Worm (Caenorhabditis elegans) whole organism, young adult: ENCODE measurements around the gene samt-1.

Experiments used
- B0336.3 ChIP-seq: fragments of 200-800 bp; sonication (Bioruptor generic); IDR thresholded peaks from 2 replicates; pipeline ENCODE4 v1.3.6; 2022; ENCODE audit warnings: missing genetic modification characterization, missing compliant biosample characterization
- F49E8.2 ChIP-seq: sonication (generic microtip); optimal IDR thresholded peaks from 3 replicates; lab custom pipeline; 2017; ENCODE audit warnings: missing genetic modification characterization, mild to moderate bottlenecking, missing compliant biosample characterization, antibody characterized with exemption, moderate library complexity; ENCODE audit not compliant: insufficient read depth
- Y53F4B.3 ChIP-seq: fragments of 200-800 bp; sonication (Bioruptor generic); IDR thresholded peaks from 2 replicates; pipeline ENCODE4 v1.3.6; 2022; ENCODE audit warnings: missing genetic modification reagents, missing genetic modification characterization, missing compliant biosample characterization
- ceh-27 ChIP-seq: fragments of 200-800 bp; sonication (Bioruptor generic); optimal IDR thresholded peaks from 2 replicates; lab custom pipeline; 2018; ENCODE audit warnings: mild to moderate bottlenecking, missing genetic modification characterization, moderate library complexity, missing compliant biosample characterization
- dox-1 ChIP-seq: fragments of 200-800 bp; sonication (Bioruptor generic); IDR thresholded peaks from 2 replicates; pipeline ENCODE4 v1.3.6; 2022; ENCODE audit warnings: missing genetic modification reagents, missing genetic modification characterization, missing compliant biosample characterization
- lin-54 ChIP-seq: fragments of 200-800 bp; sonication (Bioruptor generic); optimal IDR thresholded peaks from 2 replicates; lab custom pipeline; 2018; ENCODE audit warnings: mild to moderate bottlenecking, missing genetic modification characterization, missing compliant biosample characterization
- mel-28 ChIP-seq: sonication (generic microtip); optimal IDR thresholded peaks from 2 replicates; lab custom pipeline; 2016; ENCODE audit warnings: borderline replicate concordance, mild to moderate bottlenecking, missing genetic modification characterization, missing compliant biosample characterization
- pha-4 ChIP-seq: fragments of 150-350 bp; sonication (generic microtip); optimal IDR thresholded peaks from 2 replicates; lab custom pipeline; 2014; ENCODE audit warnings: missing biosample characterization, missing genetic modification reagents, missing genetic modification characterization
- somi-1 ChIP-seq: fragments of 200-800 bp; sonication (Bioruptor generic); optimal IDR thresholded peaks from 2 replicates; lab custom pipeline; 2018; ENCODE audit warnings: mild to moderate bottlenecking, missing genetic modification characterization, missing compliant biosample characterization

DNA sequence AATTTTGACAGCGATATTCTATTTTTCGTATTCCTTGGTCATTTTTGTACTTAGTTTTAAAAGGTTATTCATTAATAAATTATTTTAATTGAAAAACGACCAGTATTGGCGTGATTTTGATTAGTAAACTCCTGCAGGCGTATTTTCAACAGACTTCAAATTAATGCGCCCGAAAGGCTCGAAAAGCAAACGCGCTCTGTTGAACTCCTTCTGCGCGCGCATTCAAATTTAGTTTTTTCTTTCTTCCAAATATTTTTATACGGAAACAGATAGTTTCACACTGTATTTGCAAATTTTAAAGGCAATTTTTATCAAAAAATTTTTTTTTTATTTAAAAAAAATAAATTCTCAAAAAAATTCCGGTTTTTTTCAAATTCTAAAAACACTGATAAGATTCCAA is 15.2 kb upstream of the samt-1 start:
- TF ChIP-seq somi-1 (GFP tag; lab: Kevin White, UChicago), result no peak
- TF ChIP-seq pha-4 (tag; lab: Kevin White, UChicago), result no peak
- TF ChIP-seq F49E8.2, result no peak
- TF ChIP-seq dox-1 (GFP tag; lab: Robert Waterston, UW), result no peak
- TF ChIP-seq Y53F4B.3 (GFP tag; lab: Robert Waterston, UW), result no peak
- TF ChIP-seq ceh-27 (GFP tag; lab: Kevin White, UChicago), result no peak
- TF ChIP-seq lin-54 (GFP tag; lab: Kevin White, UChicago), result no peak
- no peak for TF ChIP-seq mel-28 (tag; lab: Kevin White, UChicago)
- no peak for TF ChIP-seq B0336.3
